Fruit fly (Drosophila melanogaster) whole organism, wandering third instar larva: ENCODE results near the gene CG33490.
A peak's percentile ranks its signal among the peaks of the same experiment; 100 is the strongest.

Source experiments
- Abd-B ChIP-seq: fragments of >200 bp; optimal IDR thresholded peaks from 2 replicates; lab custom pipeline; 2017; ENCODE audit warnings: missing biosample characterization, missing genetic modification characterization
- CG32264 ChIP-seq: fragments of 200-800 bp; sonication (Bioruptor generic); optimal IDR thresholded peaks from 2 replicates; lab custom pipeline; 2016; ENCODE audit warnings: missing biosample characterization, missing genetic modification characterization
- CG9705 ChIP-seq: fragments of 200-800 bp; sonication (Bioruptor generic); optimal IDR thresholded peaks from 2 replicates; lab custom pipeline; 2018; ENCODE audit warnings: missing biosample characterization, mild to moderate bottlenecking, missing genetic modification characterization
- CrebA ChIP-seq: fragments of 200-800 bp; sonication (Bioruptor generic); optimal IDR thresholded peaks from 2 replicates; lab custom pipeline; 2016; ENCODE audit warnings: missing biosample characterization, mild to moderate bottlenecking, missing genetic modification characterization, borderline replicate concordance
- Dfd ChIP-seq: fragments of >200 bp; optimal IDR thresholded peaks from 2 replicates; lab custom pipeline; 2017; ENCODE audit warnings: missing biosample characterization, missing genetic modification characterization
- Dif ChIP-seq: fragments of 200-275, 200-300 bp; sonication (Bioruptor generic); optimal IDR thresholded peaks from 2 replicates; lab custom pipeline; 2018; ENCODE audit warnings: missing biosample characterization, missing genetic modification characterization; ENCODE audit not compliant: partially characterized antibody
- GATAd ChIP-seq: sonication (Bioruptor generic); optimal IDR thresholded peaks from 2 replicates; lab custom pipeline; 2016; ENCODE audit warnings: missing biosample characterization, missing genetic modification characterization
- Hnf4 ChIP-seq: fragments of 200-800 bp; sonication (Bioruptor generic); optimal IDR thresholded peaks from 2 replicates; lab custom pipeline; 2016; ENCODE audit warnings: missing biosample characterization, mild to moderate bottlenecking, missing genetic modification characterization
- Hr83 ChIP-seq: fragments of 200-300 bp; sonication (Bioruptor generic); optimal IDR thresholded peaks from 2 replicates; lab custom pipeline; 2016; ENCODE audit warnings: missing biosample characterization, mild to moderate bottlenecking, missing genetic modification characterization, moderate library complexity; ENCODE audit not compliant: poor library complexity, severe bottlenecking
- Jra ChIP-seq: sonication (Bioruptor generic); optimal IDR thresholded peaks from 2 replicates; lab custom pipeline; 2016; ENCODE audit warnings: missing biosample characterization, missing genetic modification characterization
- Mio ChIP-seq: sonication (Bioruptor generic); optimal IDR thresholded peaks from 2 replicates; lab custom pipeline; 2016; ENCODE audit warnings: missing biosample characterization, missing genetic modification characterization
- Myc ChIP-seq: fragments of >200 bp; optimal IDR thresholded peaks from 2 replicates; lab custom pipeline; 2017
- N ChIP-seq: fragments of >200 bp; optimal IDR thresholded peaks from 2 replicates; lab custom pipeline; 2018; ENCODE audit warnings: missing biosample characterization, missing external identifiers, missing genetic modification characterization
- OdsH ChIP-seq: fragments of 200-800 bp; sonication (Bioruptor generic); optimal IDR thresholded peaks from 2 replicates; lab custom pipeline; 2016; ENCODE audit warnings: missing biosample characterization, mild to moderate bottlenecking, missing genetic modification characterization
- Rel ChIP-seq, 2 experiments: fragments of 200-800 bp; sonication (Bioruptor generic) in 1 of 2; optimal IDR thresholded peaks; 2 replicates in 1 of 2; 3 replicates in 1 of 2; lab custom pipeline; 2016 to 2019; ENCODE audit warnings: mild to moderate bottlenecking in 2 of 2, missing biosample characterization in 2 of 2, missing genetic modification characterization in 2 of 2, moderate library complexity in 1 of 2
- Sp1 ChIP-seq: fragments of 200-800 bp; sonication (Bioruptor generic); optimal IDR thresholded peaks from 3 replicates; lab custom pipeline; 2019; ENCODE audit warnings: missing biosample characterization, mild to moderate bottlenecking, missing genetic modification characterization, moderate library complexity
- Vsx2 ChIP-seq: fragments of 200-300, 225-300 bp; sonication (Bioruptor generic); optimal IDR thresholded peaks from 2 replicates; lab custom pipeline; 2018; ENCODE audit warnings: missing biosample characterization, missing genetic modification characterization; ENCODE audit not compliant: partially characterized antibody
- br ChIP-seq: fragments of 200-800 bp; sonication (Bioruptor generic); optimal IDR thresholded peaks from 2 replicates; lab custom pipeline; 2016; ENCODE audit warnings: missing biosample characterization, missing genetic modification characterization
- brk ChIP-seq: fragments of 200-800 bp; sonication (Bioruptor generic); optimal IDR thresholded peaks from 2 replicates; lab custom pipeline; 2016; ENCODE audit warnings: missing biosample characterization, mild to moderate bottlenecking, missing genetic modification characterization
- dl ChIP-seq, 2 experiments: fragments of 175-275, 200-275 bp in 1 of 2; fragments of 200-275 bp in 1 of 2; sonication (Bioruptor generic); optimal IDR thresholded peaks; lab custom pipeline; 2018; ENCODE audit warnings: mild to moderate bottlenecking in 2 of 2, missing biosample characterization in 2 of 2, missing genetic modification characterization in 2 of 2, moderate library complexity in 2 of 2; ENCODE audit not compliant: partially characterized antibody in 2 of 2, insufficient read depth in 1 of 2
- dmrt93B ChIP-seq: fragments of 200-800 bp; sonication (Bioruptor generic); optimal IDR thresholded peaks from 2 replicates; lab custom pipeline; 2018; ENCODE audit warnings: missing biosample characterization, mild to moderate bottlenecking, missing genetic modification characterization
- dsf ChIP-seq: sonication (Bioruptor generic); optimal IDR thresholded peaks from 2 replicates; lab custom pipeline; 2016; ENCODE audit warnings: missing biosample characterization, missing genetic modification characterization, borderline replicate concordance
- ey ChIP-seq: fragments of 200-800 bp; sonication (Bioruptor generic); optimal IDR thresholded peaks from 2 replicates; lab custom pipeline; 2016; ENCODE audit warnings: missing biosample characterization, missing genetic modification characterization
- foxo ChIP-seq, 2 experiments: fragments of 200-800 bp; sonication (Bioruptor generic); optimal IDR thresholded peaks; 2 replicates in 1 of 2; 3 replicates in 1 of 2; lab custom pipeline; 2016 to 2017; ENCODE audit warnings: missing biosample characterization in 2 of 2, missing genetic modification characterization in 2 of 2
- fru ChIP-seq: fragments of 200-800 bp; sonication (Bioruptor generic); optimal IDR thresholded peaks from 3 replicates; lab custom pipeline; 2016; ENCODE audit warnings: missing biosample characterization, mild to moderate bottlenecking, missing genetic modification characterization
- h ChIP-seq: fragments of 200-800 bp; sonication (Bioruptor generic); optimal IDR thresholded peaks from 3 replicates; lab custom pipeline; 2016; ENCODE audit warnings: missing biosample characterization, mild to moderate bottlenecking, missing genetic modification characterization
- jim ChIP-seq: fragments of 175-275, 200-325 bp; sonication (Bioruptor generic); optimal IDR thresholded peaks from 2 replicates; lab custom pipeline; 2016; ENCODE audit warnings: missing biosample characterization, mild to moderate bottlenecking, missing genetic modification characterization
- pan ChIP-seq: fragments of >200 bp; optimal IDR thresholded peaks from 2 replicates; lab custom pipeline; 2017
- psq ChIP-seq: fragments of 200-800 bp; sonication (Bioruptor generic); optimal IDR thresholded peaks from 3 replicates; lab custom pipeline; 2017; ENCODE audit warnings: missing biosample characterization, mild to moderate bottlenecking, missing genetic modification characterization, moderate library complexity
- rgr ChIP-seq: fragments of 200-800 bp; sonication (Bioruptor generic); optimal IDR thresholded peaks from 3 replicates; lab custom pipeline; 2016; ENCODE audit warnings: missing biosample characterization, mild to moderate bottlenecking, missing genetic modification characterization
- sage ChIP-seq: fragments of 200-800 bp; sonication (Bioruptor generic); optimal IDR thresholded peaks from 2 replicates; lab custom pipeline; 2016; ENCODE audit warnings: missing biosample characterization, mild to moderate bottlenecking, missing genetic modification characterization
- sv ChIP-seq: fragments of 200-800 bp; sonication (Bioruptor generic); optimal IDR thresholded peaks from 3 replicates; lab custom pipeline; 2016; ENCODE audit warnings: missing biosample characterization, missing genetic modification characterization
- tai ChIP-seq: sonication (Bioruptor generic); optimal IDR thresholded peaks from 2 replicates; lab custom pipeline; 2016; ENCODE audit warnings: missing biosample characterization, missing genetic modification characterization
- usp ChIP-seq: fragments of >200 bp; optimal IDR thresholded peaks from 2 replicates; lab custom pipeline; 2017; ENCODE audit warnings: missing biosample characterization, missing genetic modification characterization
- woc ChIP-seq: sonication (Bioruptor generic); optimal IDR thresholded peaks from 2 replicates; lab custom pipeline; 2016; ENCODE audit warnings: missing biosample characterization, mild to moderate bottlenecking, missing genetic modification characterization

The CG33490 gene

DNA sequence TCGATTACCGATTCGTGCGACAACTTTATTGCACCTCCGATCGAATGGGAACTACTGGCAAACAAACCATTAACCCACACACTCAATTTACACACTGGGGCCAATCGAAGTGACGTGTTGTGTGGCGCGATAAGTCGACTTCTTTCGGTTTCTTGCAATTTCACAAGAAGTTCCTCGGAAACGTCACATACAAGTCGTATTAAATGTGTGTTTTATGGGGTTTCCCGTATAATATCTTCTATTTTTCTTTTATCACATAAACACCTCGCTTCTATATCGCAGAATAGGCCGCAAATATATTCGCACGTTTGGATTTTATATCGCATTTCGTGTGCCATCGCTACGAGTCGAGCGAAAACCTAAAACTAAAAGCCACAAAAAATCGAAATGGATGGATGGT lies 44.8 kb downstream of the CG33490 start:
- TF ChIP-seq GATAd (GFP tag; lab: Kevin White, UChicago) (no peak), Rel (GFP tag; optimal IDR thresholded peaks at IDR 0.05; lab: Kevin White, UChicago) (no peak), Rel (tag; optimal IDR thresholded peaks at IDR 0.05; lab: Kevin White, UChicago) (peak; percentile 92)

DNA sequence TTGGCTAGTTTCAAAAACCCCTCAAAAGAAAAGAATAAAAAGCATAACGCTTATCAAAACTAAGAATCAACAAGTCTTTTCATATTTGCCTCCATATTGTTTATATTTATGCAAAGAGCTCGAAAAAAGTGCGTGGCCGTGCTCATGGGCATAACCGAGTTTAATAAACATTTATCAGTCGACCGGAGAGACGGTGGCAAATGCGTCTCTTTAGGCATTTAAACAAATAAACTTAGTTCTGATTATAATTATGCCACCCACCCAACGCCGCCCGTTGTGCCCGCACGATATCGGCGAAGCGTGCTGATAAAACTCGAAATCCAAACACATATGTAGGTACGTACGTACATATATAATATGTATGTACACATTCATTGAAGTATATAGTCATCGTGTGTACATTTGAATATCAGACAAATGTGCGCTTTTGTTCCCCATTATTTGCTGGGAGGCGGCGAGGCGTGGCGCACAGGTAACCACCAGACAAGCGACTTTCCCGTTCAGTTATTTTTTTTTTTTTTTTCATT lies 46.0 kb downstream of the CG33490 start:
- TF ChIP-seq fru (GFP tag; lab: Kevin White, UChicago) (peak; percentile 28), GATAd (GFP tag; lab: Kevin White, UChicago) (no peak), br (GFP tag; lab: Kevin White, UChicago) (peak; percentile 22), Vsx2 (GFP tag; lab: Kevin White, UChicago) (no peak), Sp1 (GFP tag; lab: Kevin White, UChicago) (no peak), sage (no peak), pan (lab: Kevin White, UChicago) (no peak), foxo (GFP tag; optimal IDR thresholded peaks at IDR 0.05; lab: Kevin White, UChicago) (peak in 1 of 2 experiments; percentile 6), h (GFP tag; lab: Kevin White, UChicago) (peak; percentile 54), woc (GFP tag; lab: Kevin White, UChicago) (no peak), jim (GFP tag; lab: Kevin White, UChicago) (no peak), Myc (lab: Kevin White, UChicago) (no peak), dmrt93B (no peak), CG32264 (GFP tag; lab: Kevin White, UChicago) (no peak), ey (no peak), rgr (peak; percentile 35), Rel (GFP tag; optimal IDR thresholded peaks at IDR 0.05; lab: Kevin White, UChicago) (no peak), Rel (tag; optimal IDR thresholded peaks at IDR 0.05; lab: Kevin White, UChicago) (peak; percentile 36), Jra (no peak), CG9705 (GFP tag; lab: Kevin White, UChicago) (no peak), Abd-B (GFP tag; lab: Kevin White, UChicago) (no peak), Dif (GFP tag; lab: Kevin White, UChicago) (no peak), Hr83 (GFP tag; lab: Kevin White, UChicago) (peak; percentile 40), N (GFP tag; lab: Kevin White, UChicago) (no peak), sv (GFP tag; lab: Kevin White, UChicago) (no peak), OdsH (peak; percentile 28), tai (no peak), Dfd (GFP tag; lab: Kevin White, UChicago) (no peak), psq (GFP tag; lab: Kevin White, UChicago) (no peak), Hnf4 (GFP tag; lab: Kevin White, UChicago) (no peak), dsf (GFP tag; lab: Kevin White, UChicago) (no peak), usp (GFP tag; lab: Kevin White, UChicago) (no peak), Mio (GFP tag; lab: Kevin White, UChicago) (no peak), dl (GFP tag; optimal IDR thresholded peaks at IDR 0.05; lab: Kevin White, UChicago; ENCODE audit: insufficient read depth in 1 of 2, partially characterized antibody in 2 of 2) (no peak)

DNA sequence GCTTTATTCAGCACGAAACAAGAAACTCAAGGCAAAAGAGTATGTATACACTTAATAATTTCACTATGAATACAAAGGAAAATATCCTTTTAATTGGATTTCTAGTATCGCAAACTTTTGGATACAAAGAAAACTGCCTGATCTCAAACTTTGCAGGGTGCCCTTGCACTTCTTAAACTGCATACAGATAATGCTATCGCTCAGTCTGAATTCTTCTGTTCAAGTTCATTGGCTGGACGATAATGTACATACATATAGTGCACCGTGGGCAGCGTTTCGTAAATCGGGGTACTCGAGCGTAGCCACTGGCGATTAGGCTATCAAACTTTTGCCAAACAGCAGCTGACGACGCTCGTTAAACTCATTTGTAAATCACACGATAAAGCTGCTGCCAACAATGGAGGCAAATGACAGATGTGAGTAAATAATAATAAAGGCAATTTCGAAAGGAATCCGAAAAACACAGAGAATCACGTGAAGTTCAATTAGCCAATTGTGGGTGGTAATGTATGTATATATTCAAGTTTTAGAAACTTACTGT lies 47.7 kb downstream of the CG33490 start:
- TF ChIP-seq Rel (GFP tag; optimal IDR thresholded peaks at IDR 0.05; lab: Kevin White, UChicago) (no peak), Rel (tag; optimal IDR thresholded peaks at IDR 0.05; lab: Kevin White, UChicago) (peak; percentile 92), CrebA (GFP tag; lab: Kevin White, UChicago) (peak; percentile 12), Abd-B (GFP tag; lab: Kevin White, UChicago) (no peak)

DNA sequence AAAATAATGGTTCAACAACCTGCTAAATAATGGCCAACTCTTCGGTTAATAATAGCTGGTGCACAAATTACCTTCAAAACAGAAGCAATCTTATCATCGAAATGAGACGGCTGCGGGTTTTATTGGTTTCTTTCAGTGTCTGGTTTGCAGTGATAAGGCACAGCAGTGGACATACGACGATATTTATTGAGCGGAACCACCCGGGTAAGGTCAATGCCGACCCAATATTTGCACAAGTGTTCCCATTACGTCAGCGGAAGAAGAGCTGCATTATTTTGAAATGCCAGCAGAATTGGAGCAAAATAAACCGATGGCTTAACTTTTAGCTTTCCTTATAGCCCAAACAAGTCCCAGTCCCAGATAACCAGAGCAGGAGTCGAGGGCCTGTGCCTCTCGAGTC lies 48.7 kb downstream of the CG33490 start:
- TF ChIP-seq dl (GFP tag; optimal IDR thresholded peaks at IDR 0.05; lab: Kevin White, UChicago; ENCODE audit: insufficient read depth in 1 of 2, partially characterized antibody in 2 of 2), result no peak
- TF ChIP-seq Sp1 (GFP tag; lab: Kevin White, UChicago), result peak; percentile 6
- TF ChIP-seq h (GFP tag; lab: Kevin White, UChicago), result peak; percentile 30
- peak; percentile 19 for TF ChIP-seq brk
- no peak for TF ChIP-seq Vsx2 (GFP tag; lab: Kevin White, UChicago)
- no peak for TF ChIP-seq Rel (GFP tag; optimal IDR thresholded peaks at IDR 0.05; lab: Kevin White, UChicago)
- peak; percentile 69 for TF ChIP-seq Rel (tag; optimal IDR thresholded peaks at IDR 0.05; lab: Kevin White, UChicago)
- TF ChIP-seq psq (GFP tag; lab: Kevin White, UChicago), result no peak
